Fruit fly (Drosophila melanogaster) S2 (cell line): ENCODE measurements around the gene CG13067.

ENCODE experiments used
- CG8478 ChIP-seq: fragments of >200 bp; optimal IDR thresholded peaks from 2 replicates; lab custom pipeline; 2018
- CTCF ChIP-seq, 2 experiments: fragments of >200 bp; optimal IDR thresholded peaks; 2 replicates each; lab custom pipeline; 2018

dm6 chr3L:16252255-16252654 is 18.8 kb upstream of the CG13067 start, which contains the start of gene CG13055:
- TF ChIP-seq CG8478 (lab: Kevin White, UChicago) (no peak), CTCF (optimal IDR thresholded peaks at IDR 0.05; lab: Kevin White, UChicago) (no peak)
